Fruit fly (Drosophila melanogaster): ENCODE measurements around the gene Jhbp14.

The Jhbp14 gene

DNA sequence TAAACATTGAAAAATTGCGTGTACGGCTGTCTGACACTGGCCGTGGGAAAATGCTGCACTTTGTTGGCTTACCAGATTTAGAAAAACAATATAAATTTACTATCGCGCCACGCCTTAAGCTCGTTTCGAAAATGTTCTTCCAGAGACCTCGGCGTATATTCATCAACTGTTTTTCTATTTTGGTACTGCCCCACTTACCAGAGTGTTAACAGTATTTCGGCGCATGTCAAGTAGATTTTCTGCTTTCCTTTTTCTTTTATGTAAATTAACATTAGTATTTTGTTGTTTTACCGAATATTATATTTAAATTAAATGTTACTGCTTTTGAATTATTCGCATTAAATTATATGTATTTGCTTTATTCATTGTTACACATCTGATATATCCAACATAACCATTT lies 21.3 kb upstream of the Jhbp14 start, which contains the start of gene kek4:
TSS of gene kek4 (minus strand) at position 341 of the 400 bp plus-strand sequence.
- TF ChIP-seq CG8478 (optimal IDR thresholded peaks at IDR 0.05) = no peak
- no peak for TF ChIP-seq Dll (optimal IDR thresholded peaks at IDR 0.05)
- no peak for TF ChIP-seq pan (optimal IDR thresholded peaks at IDR 0.05)
- TF ChIP-seq EcR (GFP tag; optimal IDR thresholded peaks at IDR 0.05) = no peak
- TF ChIP-seq usp (GFP tag; optimal IDR thresholded peaks at IDR 0.05) = no peak
- no peak for TF ChIP-seq psq (optimal IDR thresholded peaks at IDR 0.05)

DNA sequence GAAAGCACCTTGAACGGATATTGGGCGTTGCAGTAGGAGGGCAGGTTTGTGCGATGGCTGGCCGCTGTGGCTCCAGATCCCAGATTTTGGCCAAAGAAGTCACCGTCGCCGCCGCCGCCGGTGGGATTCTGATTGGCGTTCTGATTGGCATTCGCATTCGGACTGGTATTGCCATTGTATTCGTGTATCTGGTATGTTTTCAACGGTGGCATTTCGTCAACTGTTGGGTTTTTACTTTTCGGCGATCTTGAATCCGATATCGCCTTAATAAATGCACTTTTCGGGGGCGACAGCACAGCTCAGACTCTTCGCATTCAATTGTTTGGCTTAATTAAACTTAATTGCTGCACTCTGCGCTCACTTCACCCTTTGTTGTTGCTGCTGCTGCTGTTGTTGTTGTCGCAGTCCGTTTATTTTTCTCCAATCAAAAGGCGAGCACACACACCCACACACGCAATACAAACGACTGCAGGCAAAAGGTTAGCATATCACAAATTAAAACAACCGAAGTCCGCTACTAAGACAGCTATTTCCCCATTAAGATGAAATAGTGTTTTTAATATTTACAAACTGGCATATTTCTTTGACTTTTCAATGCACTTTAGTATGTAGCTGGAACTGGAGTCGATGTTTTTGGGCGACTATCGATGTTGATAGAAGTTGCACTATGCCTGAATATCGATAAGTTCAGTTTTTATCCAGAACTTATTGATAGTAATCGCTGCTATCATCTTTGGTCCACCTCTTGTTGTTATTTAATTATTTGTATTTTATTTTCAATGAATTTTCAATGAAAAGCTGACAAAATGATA lies 16.8 kb upstream of the Jhbp14 start, which contains the start of the genes CG9426 and mRF1:
TSS of gene CG9426 (minus strand) at position 643 of the 812 bp plus-strand sequence.
TSS of gene mRF1 (plus strand) at position 699 of the 812 bp plus-strand sequence.
- no peak for TF ChIP-seq EcR (GFP tag; optimal IDR thresholded peaks at IDR 0.05)
- TF ChIP-seq CG8478 (optimal IDR thresholded peaks at IDR 0.05) = no peak
- TF ChIP-seq psq (optimal IDR thresholded peaks at IDR 0.05) = no peak
- TF ChIP-seq Dll (optimal IDR thresholded peaks at IDR 0.05) = no peak
- no peak for TF ChIP-seq pan (optimal IDR thresholded peaks at IDR 0.05)
- TF ChIP-seq usp (GFP tag; optimal IDR thresholded peaks at IDR 0.05) = no peak

DNA sequence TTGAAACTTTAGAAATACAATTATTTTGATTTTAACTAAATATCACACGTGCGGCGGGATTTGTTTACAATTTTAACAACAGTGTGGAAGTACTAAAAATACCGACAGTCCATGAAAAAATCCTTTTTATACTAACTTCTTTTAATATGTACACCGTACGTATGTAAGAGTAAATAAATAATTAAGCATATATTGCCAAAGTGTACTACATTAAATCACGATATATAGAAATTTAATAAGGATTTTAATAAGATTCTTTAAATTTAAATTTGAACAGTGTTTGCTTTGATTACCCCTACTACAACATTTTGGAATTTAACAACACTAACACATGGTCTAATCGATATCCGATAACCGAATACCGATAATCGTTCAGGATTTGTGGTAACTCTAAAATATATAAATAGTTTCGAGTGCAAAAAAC lies 14.1 kb upstream of the Jhbp14 start, which contains the start of the genes Ski6 and CG16812:
TSS of gene Ski6 (minus strand) at position 205 of the 424 bp plus-strand sequence.
TSS of gene CG16812 (plus strand) at position 363 of the 424 bp plus-strand sequence.
- TF ChIP-seq psq (optimal IDR thresholded peaks at IDR 0.05) = no peak
- TF ChIP-seq CG8478 (optimal IDR thresholded peaks at IDR 0.05) = no peak
- TF ChIP-seq Dll (optimal IDR thresholded peaks at IDR 0.05) = no peak
- TF ChIP-seq pan (optimal IDR thresholded peaks at IDR 0.05) = no peak
- no peak for TF ChIP-seq usp (GFP tag; optimal IDR thresholded peaks at IDR 0.05)
- TF ChIP-seq EcR (GFP tag; optimal IDR thresholded peaks at IDR 0.05) = no peak

DNA sequence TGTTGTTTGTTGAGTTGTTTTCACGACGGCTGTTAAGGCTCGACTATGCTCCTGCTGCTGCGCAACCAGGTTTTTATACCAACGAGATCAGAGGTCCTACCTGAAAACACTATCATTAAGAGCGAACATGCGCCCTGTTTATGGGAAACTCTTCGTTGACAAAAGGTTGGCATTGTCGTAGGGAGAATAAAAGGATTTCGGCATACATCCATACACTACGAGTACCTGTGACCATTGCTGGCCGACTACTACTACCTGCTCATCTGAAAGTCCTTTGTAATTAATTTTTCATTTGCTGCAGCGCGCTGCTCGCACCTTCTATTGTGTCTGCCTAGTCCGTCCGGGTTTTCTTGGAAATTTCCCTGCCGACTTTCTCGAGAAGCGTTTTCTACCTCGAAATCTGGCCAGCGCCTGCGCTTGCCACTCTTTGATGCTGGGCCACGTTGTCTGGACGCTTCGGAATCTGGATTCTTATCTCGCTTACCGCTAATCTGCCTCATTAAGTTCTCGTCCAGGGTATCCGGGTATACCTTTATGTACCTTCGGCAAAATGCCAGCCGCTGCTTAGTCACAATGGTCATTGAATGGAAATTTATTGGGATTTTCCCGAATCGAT lies 11.0 kb upstream of the Jhbp14 start, which contains the start of gene CG15480:
TSS of gene CG15480 (minus strand) at position 51 of the 616 bp plus-strand sequence.
- TF ChIP-seq CG8478 (optimal IDR thresholded peaks at IDR 0.05) = no peak
- no peak for TF ChIP-seq EcR (GFP tag; optimal IDR thresholded peaks at IDR 0.05)
- TF ChIP-seq usp (GFP tag; optimal IDR thresholded peaks at IDR 0.05) = no peak
- TF ChIP-seq pan (optimal IDR thresholded peaks at IDR 0.05) = no peak
- TF ChIP-seq psq (optimal IDR thresholded peaks at IDR 0.05) = no peak
- no peak for TF ChIP-seq Dll (optimal IDR thresholded peaks at IDR 0.05)

DNA sequence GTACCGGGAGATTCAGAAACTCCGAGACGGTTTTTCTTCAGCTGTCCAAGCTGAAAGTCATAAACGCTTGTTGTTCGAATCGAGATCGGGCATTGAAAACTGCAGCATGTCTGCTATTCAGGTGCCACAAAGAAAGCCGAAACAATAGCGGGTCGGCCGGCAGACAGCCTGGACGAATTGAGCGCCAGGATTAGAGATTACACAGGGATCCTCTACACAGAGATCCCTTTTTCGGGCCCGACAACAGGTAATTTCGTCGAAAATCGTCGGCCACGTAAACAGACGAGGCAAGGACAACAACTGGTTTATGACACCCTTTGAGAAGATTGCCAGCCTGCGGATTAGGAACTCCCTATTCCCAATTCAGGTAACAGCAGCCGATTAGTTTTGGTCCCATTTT lies 9.1 kb upstream of the Jhbp14 start, which contains the start of gene CG16813:
TSS of gene CG16813 (plus strand) at position 288 of the 400 bp plus-strand sequence.
- no peak for TF ChIP-seq usp (GFP tag; optimal IDR thresholded peaks at IDR 0.05)
- no peak for TF ChIP-seq psq (optimal IDR thresholded peaks at IDR 0.05)
- TF ChIP-seq Dll (optimal IDR thresholded peaks at IDR 0.05) = no peak
- no peak for TF ChIP-seq CG8478 (optimal IDR thresholded peaks at IDR 0.05)
- no peak for TF ChIP-seq pan (optimal IDR thresholded peaks at IDR 0.05)
- TF ChIP-seq EcR (GFP tag; optimal IDR thresholded peaks at IDR 0.05) = no peak

DNA sequence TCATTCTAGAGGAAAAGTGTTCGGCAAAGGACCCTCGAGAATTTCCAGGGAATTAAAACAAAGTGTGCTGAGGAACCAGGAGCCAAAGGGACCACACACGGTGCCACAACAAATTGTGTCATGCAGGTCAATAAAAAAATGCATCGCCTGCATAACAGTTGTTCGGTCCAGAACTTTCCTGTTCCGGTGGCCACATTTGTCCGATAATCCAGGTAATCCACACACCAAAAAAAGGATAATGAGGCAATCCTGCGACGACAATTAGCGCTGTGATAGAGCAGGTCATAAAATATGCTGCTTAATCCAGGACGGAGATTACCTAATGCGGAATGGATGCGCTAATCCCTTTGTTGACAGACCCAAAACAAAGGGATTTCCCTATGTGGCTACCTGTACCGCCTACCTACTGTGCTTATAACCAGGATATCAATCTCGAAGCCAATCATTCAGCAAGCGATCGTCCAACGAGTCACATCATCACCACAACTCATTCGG lies 6.9 kb upstream of the Jhbp14 start, which contains the start of gene CG16815:
TSS of gene CG16815 (plus strand) at position 445 of the 495 bp plus-strand sequence.
- TF ChIP-seq usp (GFP tag; optimal IDR thresholded peaks at IDR 0.05) (no peak), CG8478 (optimal IDR thresholded peaks at IDR 0.05) (no peak), EcR (GFP tag; optimal IDR thresholded peaks at IDR 0.05) (no peak), psq (optimal IDR thresholded peaks at IDR 0.05) (no peak), pan (optimal IDR thresholded peaks at IDR 0.05) (no peak), Dll (optimal IDR thresholded peaks at IDR 0.05) (no peak)

DNA sequence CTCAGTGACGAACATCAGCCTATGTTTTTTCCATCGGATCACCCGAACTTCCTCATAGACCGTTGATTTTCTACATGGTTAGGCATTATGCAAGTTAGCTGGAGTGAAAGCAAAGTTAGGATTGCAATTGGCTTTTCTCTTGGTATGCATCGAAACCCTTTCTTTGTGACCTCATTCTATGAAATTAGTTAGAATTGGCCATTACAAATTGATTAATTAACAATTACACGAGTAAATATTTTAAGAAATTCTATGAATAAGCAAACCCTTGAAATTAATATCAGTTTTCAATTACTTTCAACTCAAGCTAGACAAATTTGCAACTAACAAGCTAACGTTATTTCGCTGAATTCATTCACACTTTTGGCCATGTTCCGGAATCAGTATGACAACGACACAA lies 4.6 kb upstream of the Jhbp14 start, which contains the start of gene Prosalpha6T:
TSS of gene Prosalpha6T (plus strand) at position 301 of the 400 bp plus-strand sequence.
- no peak for TF ChIP-seq CG8478 (optimal IDR thresholded peaks at IDR 0.05)
- TF ChIP-seq usp (GFP tag; optimal IDR thresholded peaks at IDR 0.05) = no peak
- no peak for TF ChIP-seq Dll (optimal IDR thresholded peaks at IDR 0.05)
- TF ChIP-seq EcR (GFP tag; optimal IDR thresholded peaks at IDR 0.05) = no peak
- no peak for TF ChIP-seq pan (optimal IDR thresholded peaks at IDR 0.05)
- TF ChIP-seq psq (optimal IDR thresholded peaks at IDR 0.05) = no peak

DNA sequence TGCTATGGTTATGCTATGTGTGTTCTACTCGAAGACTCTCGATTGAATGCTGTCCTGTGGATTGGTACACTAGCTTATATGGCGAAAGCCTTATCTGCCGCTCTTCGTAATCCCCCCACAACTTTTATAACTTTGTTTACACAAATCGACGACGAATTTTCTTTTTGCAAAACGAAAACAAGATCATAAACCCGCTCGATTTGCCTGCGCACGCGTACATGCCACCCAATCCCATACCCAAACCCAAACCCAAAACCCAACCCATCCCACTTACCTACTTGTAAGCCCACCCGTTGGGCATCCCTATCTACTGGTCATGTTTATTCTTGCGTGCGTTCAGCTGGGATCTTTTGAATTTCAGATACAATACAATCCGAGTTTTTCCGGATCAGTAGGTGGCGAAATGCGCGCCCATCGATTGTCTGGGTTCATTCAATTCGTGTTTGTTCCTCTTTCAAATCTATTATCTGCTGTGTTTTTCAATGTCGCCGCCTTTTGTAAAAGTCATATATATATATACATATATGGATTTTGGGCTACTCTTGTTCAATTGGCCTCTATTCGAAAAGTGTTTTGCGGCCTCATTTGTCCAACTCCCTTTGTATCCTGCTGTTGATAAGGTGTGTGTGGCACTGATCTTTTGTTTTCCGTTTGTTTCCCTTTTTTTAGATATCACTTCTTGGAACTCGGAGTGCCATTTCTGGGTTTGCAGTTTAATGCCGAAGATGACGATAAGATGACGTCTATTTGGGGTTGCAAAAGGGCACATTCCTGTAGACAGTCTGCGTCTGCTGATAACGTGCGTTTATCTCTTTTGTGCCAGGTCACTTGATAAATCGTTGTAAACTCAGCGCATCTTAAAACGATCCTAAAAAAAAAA lies 1.4 kb upstream of the Jhbp14 start, which contains the start of gene Mabi:
TSS of gene Mabi (minus strand) at position 51 of the 880 bp plus-strand sequence.
- no peak for TF ChIP-seq pan (optimal IDR thresholded peaks at IDR 0.05)
- TF ChIP-seq CG8478 (optimal IDR thresholded peaks at IDR 0.05) = no peak
- TF ChIP-seq EcR (GFP tag; optimal IDR thresholded peaks at IDR 0.05) = no peak
- TF ChIP-seq usp (GFP tag; optimal IDR thresholded peaks at IDR 0.05) = no peak
- no peak for TF ChIP-seq psq (optimal IDR thresholded peaks at IDR 0.05)

DNA sequence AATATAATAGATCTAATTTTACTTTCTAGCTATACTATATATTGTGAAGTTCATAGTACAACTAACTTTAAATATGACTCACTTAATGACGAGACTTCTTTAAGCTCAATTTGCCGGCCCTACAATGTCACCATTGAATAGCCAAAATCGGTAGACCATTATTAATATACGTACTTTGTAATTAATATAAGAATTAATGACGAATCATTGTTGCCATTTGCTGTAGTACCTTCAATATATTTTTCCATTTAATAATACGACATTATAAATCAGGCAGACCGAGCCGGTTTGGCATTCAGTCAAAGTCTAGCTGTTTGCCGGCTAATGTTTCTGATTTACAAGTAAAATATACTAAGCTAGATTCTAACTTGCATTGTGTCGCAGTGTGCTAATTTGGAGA lies 3.4 kb downstream of the Jhbp14 start, which contains the start of gene Jhbp13:
TSS of gene Jhbp13 (plus strand) at position 301 of the 400 bp plus-strand sequence.
- TF ChIP-seq psq (optimal IDR thresholded peaks at IDR 0.05) (no peak), EcR (GFP tag; optimal IDR thresholded peaks at IDR 0.05) (no peak), pan (optimal IDR thresholded peaks at IDR 0.05) (no peak), CG8478 (optimal IDR thresholded peaks at IDR 0.05) (no peak), Dll (optimal IDR thresholded peaks at IDR 0.05) (no peak), usp (GFP tag; optimal IDR thresholded peaks at IDR 0.05) (no peak)

DNA sequence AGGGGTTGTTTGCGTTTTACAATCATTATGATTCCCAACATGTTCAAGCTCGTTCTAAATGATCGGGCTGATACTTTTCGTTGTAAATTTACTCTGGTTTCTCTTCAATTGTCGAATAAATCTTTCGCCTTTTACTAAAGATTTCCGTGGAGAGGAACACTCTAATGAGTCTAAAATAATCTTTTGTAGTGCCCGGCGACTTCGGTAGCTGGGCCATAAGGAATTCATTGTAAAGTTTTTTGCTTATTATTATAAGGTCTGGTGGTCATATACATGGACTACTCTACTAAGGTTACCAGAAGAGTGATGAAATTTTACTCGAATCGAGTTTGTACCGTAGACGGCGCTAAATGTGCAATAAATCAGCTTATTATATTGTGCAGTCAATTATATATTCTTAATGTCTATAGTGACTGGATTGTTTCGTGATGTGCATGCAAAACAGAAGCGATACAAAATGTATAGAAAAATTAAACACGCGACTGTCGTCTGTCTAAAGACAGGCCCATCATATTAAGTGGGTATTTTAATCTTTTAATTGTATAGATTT lies 8.5 kb downstream of the Jhbp14 start:
- no peak for TF ChIP-seq CG8478 (optimal IDR thresholded peaks at IDR 0.05)
- no peak for TF ChIP-seq Dll (optimal IDR thresholded peaks at IDR 0.05)
- TF ChIP-seq pan (optimal IDR thresholded peaks at IDR 0.05) = no peak
- TF ChIP-seq psq (optimal IDR thresholded peaks at IDR 0.05) = no peak
- TF ChIP-seq EcR (GFP tag; optimal IDR thresholded peaks at IDR 0.05) = no peak
- TF ChIP-seq usp (GFP tag; optimal IDR thresholded peaks at IDR 0.05) = no peak
